Fruit fly (Drosophila melanogaster): ENCODE measurements around the gene Sfxn2.

- no peak for TF ChIP-seq CG8478 (optimal IDR thresholded peaks at IDR 0.05)
- no peak for TF ChIP-seq CTCF (optimal IDR thresholded peaks at IDR 0.05)
These were observed 28.6 kb downstream of the Sfxn2 start for dm6 chr3L:19091423-19092124.
